Fruit fly (Drosophila melanogaster) whole organism, embryonic: ENCODE data around the gene CG12016.

Experiments used
- Antp ChIP-seq: fragments of 200-800 bp; sonication (Bioruptor generic); optimal IDR thresholded peaks from 3 replicates; lab custom pipeline; 2016; ENCODE audit warnings: missing biosample characterization, missing genetic modification characterization
- Atf3 ChIP-seq: fragments of 200-800 bp; sonication (Bioruptor generic); optimal IDR thresholded peaks from 3 replicates; lab custom pipeline; 2016; ENCODE audit warnings: missing biosample characterization, missing genetic modification characterization
- CG10274 ChIP-seq: fragments of 200-800 bp; sonication (Bioruptor generic); optimal IDR thresholded peaks from 3 replicates; lab custom pipeline; 2017; ENCODE audit warnings: missing biosample characterization, mild to moderate bottlenecking, missing genetic modification characterization
- CG11398 ChIP-seq: fragments of 200-800 bp; sonication (Bioruptor generic); optimal IDR thresholded peaks from 2 replicates; lab custom pipeline; 2016; ENCODE audit warnings: missing biosample characterization, missing genetic modification characterization
- CG11456 ChIP-seq: fragments of 200-800 bp; sonication (Bioruptor generic); IDR thresholded peaks from 3 replicates; pipeline ENCODE4 v1.3.6; 2022; ENCODE audit warnings: missing biosample characterization, missing genetic modification characterization
- CG12155 ChIP-seq: fragments of 200-800 bp; sonication (Bioruptor generic); optimal IDR thresholded peaks from 3 replicates; lab custom pipeline; 2016; ENCODE audit warnings: missing biosample characterization, missing genetic modification characterization
- CG12744 ChIP-seq: fragments of 200-800 bp; sonication (Bioruptor generic); optimal IDR thresholded peaks from 2 replicates; lab custom pipeline; 2016; ENCODE audit warnings: missing biosample characterization, missing genetic modification characterization
- CG15073 ChIP-seq: fragments of 200-800 bp; sonication (Bioruptor generic); optimal IDR thresholded peaks from 2 replicates; lab custom pipeline; 2016; ENCODE audit warnings: missing biosample characterization, missing genetic modification characterization
- CG15514 ChIP-seq: fragments of 200-800 bp; sonication (Bioruptor generic); optimal IDR thresholded peaks from 3 replicates; lab custom pipeline; 2017; ENCODE audit warnings: missing biosample characterization, missing genetic modification characterization, mild to moderate bottlenecking, moderate library complexity, missing genetic modification reagents
- CG1647 ChIP-seq: fragments of 200-800 bp; sonication (Bioruptor generic); optimal IDR thresholded peaks from 3 replicates; lab custom pipeline; 2016; ENCODE audit warnings: missing biosample characterization, missing genetic modification characterization
- CG17829 ChIP-seq: fragments of 200-800 bp; optimal IDR thresholded peaks from 2 replicates; lab custom pipeline; 2019; ENCODE audit warnings: missing biosample characterization, mild to moderate bottlenecking, missing genetic modification characterization, moderate library complexity
- CG18619 ChIP-seq: fragments of 200-800 bp; sonication (Bioruptor generic); optimal IDR thresholded peaks from 3 replicates; lab custom pipeline; 2017; ENCODE audit warnings: missing biosample characterization, mild to moderate bottlenecking, missing genetic modification characterization
- CG18764 ChIP-seq: fragments of 200-800 bp; sonication (Bioruptor generic); optimal IDR thresholded peaks from 3 replicates; lab custom pipeline; 2016; ENCODE audit warnings: missing biosample characterization, missing genetic modification characterization
- CG32532 ChIP-seq: fragments of 200-800 bp; sonication (Bioruptor generic); IDR thresholded peaks from 2 replicates; pipeline ENCODE4 v1.3.6; 2022; ENCODE audit warnings: missing biosample characterization, missing genetic modification characterization
- CG33213 ChIP-seq: fragments of 200-800 bp; sonication (Bioruptor generic); optimal IDR thresholded peaks from 3 replicates; lab custom pipeline; 2016; ENCODE audit warnings: missing biosample characterization, missing genetic modification characterization
- CG4360 ChIP-seq: fragments of 200-800 bp; sonication (Bioruptor generic); IDR thresholded peaks from 2 replicates; pipeline ENCODE4 v1.3.6; 2022; ENCODE audit warnings: missing biosample characterization, missing genetic modification characterization
- CG5245 ChIP-seq: fragments of 200-800 bp; sonication (Bioruptor generic); optimal IDR thresholded peaks from 3 replicates; lab custom pipeline; 2016; ENCODE audit warnings: missing biosample characterization, missing genetic modification characterization
- CG9876 ChIP-seq: fragments of 200-800 bp; sonication (Bioruptor generic); optimal IDR thresholded peaks from 2 replicates; lab custom pipeline; 2016; ENCODE audit warnings: missing biosample characterization, missing genetic modification characterization
- Dbx ChIP-seq: fragments of 200-800 bp; sonication (Bioruptor generic); IDR thresholded peaks from 3 replicates; pipeline ENCODE4 v1.3.6; 2022; ENCODE audit warnings: missing biosample characterization, missing genetic modification characterization
- ERR ChIP-seq: fragments of 200-800 bp; sonication (Bioruptor generic); optimal IDR thresholded peaks from 2 replicates; lab custom pipeline; 2016; ENCODE audit warnings: missing biosample characterization, missing genetic modification characterization
- Elba2 ChIP-seq: fragments of 200-800 bp; sonication (Bioruptor generic); optimal IDR thresholded peaks from 3 replicates; lab custom pipeline; 2016; ENCODE audit warnings: missing biosample characterization, missing genetic modification characterization
- Hand ChIP-seq: fragments of 200-800 bp; sonication (Bioruptor generic); optimal IDR thresholded peaks from 2 replicates; lab custom pipeline; 2017; ENCODE audit warnings: mild to moderate bottlenecking, missing biosample characterization, missing genetic modification reagents, missing genetic modification characterization
- Hsf ChIP-seq: fragments of 200-800 bp; sonication (Bioruptor generic); optimal IDR thresholded peaks from 3 replicates; lab custom pipeline; 2016; ENCODE audit warnings: missing biosample characterization, missing genetic modification characterization
- MESR4 ChIP-seq: fragments of 200-800 bp; sonication (Bioruptor generic); optimal IDR thresholded peaks from 2 replicates; lab custom pipeline; 2018; ENCODE audit warnings: missing biosample characterization, mild to moderate bottlenecking, missing genetic modification characterization, moderate library complexity
- Sox100B ChIP-seq: fragments of 200-800 bp; sonication (Bioruptor generic); optimal IDR thresholded peaks from 3 replicates; lab custom pipeline; 2018; ENCODE audit warnings: missing biosample characterization, mild to moderate bottlenecking, missing genetic modification characterization
- aop ChIP-seq: fragments of 200-800 bp; sonication (Bioruptor generic); IDR thresholded peaks from 2 replicates; pipeline ENCODE4 v1.3.6; 2022; ENCODE audit warnings: missing biosample characterization, missing genetic modification characterization
- ato ChIP-seq: fragments of 200-800 bp; sonication (Bioruptor generic); IDR thresholded peaks from 2 replicates; pipeline ENCODE4 v1.3.6; 2022; ENCODE audit warnings: missing biosample characterization, missing genetic modification characterization; ENCODE audit not compliant: partially characterized antibody
- bab2 ChIP-seq: fragments of 200-800 bp; sonication (Bioruptor generic); optimal IDR thresholded peaks from 2 replicates; lab custom pipeline; 2016; ENCODE audit warnings: missing biosample characterization, missing genetic modification characterization
- chinmo ChIP-seq: fragments of 200-800 bp; sonication (Bioruptor generic); IDR thresholded peaks from 4 replicates; pipeline ENCODE4 v1.3.6; 2022; ENCODE audit warnings: missing biosample characterization, missing genetic modification characterization; ENCODE audit not compliant: partially characterized antibody
- corto ChIP-seq: fragments of 200-800 bp; sonication (Bioruptor generic); optimal IDR thresholded peaks from 2 replicates; lab custom pipeline; 2016; ENCODE audit warnings: missing biosample characterization, mild to moderate bottlenecking, missing genetic modification characterization, moderate library complexity
- crc ChIP-seq: fragments of 200-800 bp; sonication (Bioruptor generic); optimal IDR thresholded peaks from 2 replicates; lab custom pipeline; 2016; ENCODE audit warnings: missing biosample characterization, missing genetic modification characterization
- dpn ChIP-seq, 2 experiments: fragments of 200-800 bp; sonication (Bioruptor generic); optimal IDR thresholded peaks; 3 replicates each; lab custom pipeline; 2016; ENCODE audit warnings: missing biosample characterization in 2 of 2, missing genetic modification characterization in 2 of 2
- en ChIP-seq: fragments of 200-800 bp; sonication (Bioruptor generic); optimal IDR thresholded peaks from 2 replicates; lab custom pipeline; 2016; ENCODE audit warnings: missing biosample characterization, missing genetic modification characterization
- gce ChIP-seq: fragments of 200-800 bp; sonication (Bioruptor generic); IDR thresholded peaks from 3 replicates; pipeline ENCODE4 v1.3.6; 2022; ENCODE audit warnings: missing biosample characterization, missing genetic modification characterization
- grn ChIP-seq: fragments of 200-800 bp; sonication (Bioruptor generic); optimal IDR thresholded peaks from 3 replicates; lab custom pipeline; 2017; ENCODE audit warnings: missing biosample characterization, missing genetic modification characterization
- gt ChIP-seq: fragments of 200-800 bp; sonication (Bioruptor generic); IDR thresholded peaks from 2 replicates; pipeline ENCODE4 v1.3.6; 2022; ENCODE audit warnings: missing biosample characterization, missing genetic modification characterization
- nerfin-1 ChIP-seq: fragments of 200-800 bp; sonication (Bioruptor generic); optimal IDR thresholded peaks from 3 replicates; lab custom pipeline; 2019; ENCODE audit warnings: missing biosample characterization, mild to moderate bottlenecking, missing genetic modification characterization, moderate library complexity
- p53 ChIP-seq: fragments of 200-800 bp; sonication (Bioruptor generic); optimal IDR thresholded peaks from 2 replicates; lab custom pipeline; 2016; ENCODE audit warnings: missing biosample characterization, missing genetic modification characterization
- pfk ChIP-seq: fragments of 200-800 bp; sonication (Bioruptor generic); optimal IDR thresholded peaks from 2 replicates; lab custom pipeline; 2018; ENCODE audit warnings: missing biosample characterization, mild to moderate bottlenecking, missing genetic modification characterization, moderate library complexity
- pita ChIP-seq: fragments of 200-800 bp; sonication (Bioruptor generic); optimal IDR thresholded peaks from 2 replicates; lab custom pipeline; 2017; ENCODE audit warnings: missing biosample characterization, mild to moderate bottlenecking, missing genetic modification characterization
- pros ChIP-seq: fragments of 200-800 bp; sonication (Bioruptor generic); optimal IDR thresholded peaks from 3 replicates; lab custom pipeline; 2019; ENCODE audit warnings: missing biosample characterization, mild to moderate bottlenecking, missing genetic modification characterization, moderate library complexity
- repo ChIP-seq: fragments of 200-800 bp; sonication (Bioruptor generic); optimal IDR thresholded peaks from 2 replicates; lab custom pipeline; 2016; ENCODE audit warnings: missing biosample characterization, missing genetic modification characterization
- ro ChIP-seq: fragments of 200-800 bp; sonication (Bioruptor generic); IDR thresholded peaks from 2 replicates; pipeline ENCODE4 v1.3.6; 2022; ENCODE audit warnings: missing biosample characterization, missing genetic modification characterization
- row ChIP-seq: fragments of 200-800 bp; sonication (Bioruptor generic); IDR thresholded peaks from 3 replicates; pipeline ENCODE4 v1.3.6; 2022; ENCODE audit warnings: missing biosample characterization, missing genetic modification characterization
- run ChIP-seq: fragments of 200-800 bp; sonication (Bioruptor generic); optimal IDR thresholded peaks from 3 replicates; lab custom pipeline; 2018; ENCODE audit warnings: missing biosample characterization, mild to moderate bottlenecking, missing genetic modification characterization
- scrt ChIP-seq: fragments of 200-800 bp; sonication (Bioruptor generic); optimal IDR thresholded peaks from 2 replicates; lab custom pipeline; 2018; ENCODE audit warnings: missing biosample characterization, mild to moderate bottlenecking, missing genetic modification characterization, moderate library complexity
- sqz ChIP-seq: fragments of 200-800 bp; sonication (Bioruptor generic); optimal IDR thresholded peaks from 3 replicates; lab custom pipeline; 2018; ENCODE audit warnings: missing biosample characterization, mild to moderate bottlenecking, missing genetic modification characterization
- sug ChIP-seq: fragments of 200-800 bp; optimal IDR thresholded peaks from 2 replicates; lab custom pipeline; 2019; ENCODE audit warnings: missing biosample characterization, mild to moderate bottlenecking, missing genetic modification characterization, moderate library complexity
- tin ChIP-seq: fragments of 200-800 bp; sonication (Bioruptor generic); optimal IDR thresholded peaks from 3 replicates; lab custom pipeline; 2016; ENCODE audit warnings: missing biosample characterization, missing genetic modification characterization
- wek ChIP-seq: fragments of 200-800 bp; sonication (Bioruptor generic); optimal IDR thresholded peaks from 3 replicates; lab custom pipeline; 2018; ENCODE audit warnings: missing biosample characterization, mild to moderate bottlenecking, missing genetic modification characterization, moderate library complexity

CG12016 gene

dm6 chr3L:3336368-3337164 is 17.2 kb downstream of the CG12016 start, which contains the start of the genes Drsl6 and kst (continued):
- TF ChIP-seq CG17829 (peak; percentile 45), tin (GFP tag; lab: Kevin White, UChicago) (no peak), ERR (GFP tag; lab: Kevin White, UChicago) (no peak), sqz (GFP tag; lab: Kevin White, UChicago) (peak; percentile 6), Hsf (GFP tag; lab: Kevin White, UChicago) (no peak), CG4360 (GFP tag; lab: Robert Waterston, UW) (peak; percentile 83), CG11398 (GFP tag; lab: Kevin White, UChicago) (peak; percentile 41), CG12155 (GFP tag; lab: Kevin White, UChicago) (no peak), dpn (GFP tag; optimal IDR thresholded peaks at IDR 0.05; lab: Kevin White, UChicago) (peak in 1 of 2 experiments; percentile 27), CG12744 (GFP tag; lab: Kevin White, UChicago) (no peak), pros (peak; percentile 37), scrt (GFP tag; lab: Kevin White, UChicago) (no peak), bab2 (GFP tag; lab: Kevin White, UChicago) (peak; percentile 2), gce (GFP tag; lab: Robert Waterston, UW) (peak; percentile 37; the same call in 1 of the 3 replicates), chinmo (GFP tag; lab: Robert Waterston, UW) (peak; percentile 75; the same call in 2 of the 4 replicates), pfk (no peak), Hand (GFP tag; lab: Kevin White, UChicago) (no peak), sug (tag; lab: Kevin White, UChicago) (peak; percentile 52), nerfin-1 (tag; lab: Kevin White, UChicago) (peak; percentile 53), row (peak; percentile 24; the same call in 1 of the 3 replicates), Sox100B (GFP tag; lab: Kevin White, UChicago) (no peak), wek (GFP tag; lab: Kevin White, UChicago) (peak; percentile 30), Dbx (GFP tag; lab: Robert Waterston, UW) (peak; percentile 33; the same call in 1 of the 3 replicates), CG9876 (GFP tag; lab: Kevin White, UChicago) (no peak), CG15514 (GFP tag; lab: Kevin White, UChicago) (peak; percentile 92), run (tag; lab: Kevin White, UChicago) (no peak), CG18764 (GFP tag; lab: Kevin White, UChicago) (peak; percentile 10), CG1647 (no peak), gt (no peak), CG18619 (no peak), pita (no peak), CG33213 (GFP tag; lab: Kevin White, UChicago) (peak; percentile 26), crc (GFP tag; lab: Kevin White, UChicago) (no peak), CG15073 (GFP tag; lab: Kevin White, UChicago) (no peak), ato (GFP tag; lab: Robert Waterston, UW) (no peak), Elba2 (peak; percentile 94), CG11456 (GFP tag; lab: Robert Waterston, UW) (no peak), CG10274 (GFP tag; lab: Kevin White, UChicago) (no peak), repo (no peak), p53 (GFP tag; lab: Kevin White, UChicago) (no peak), MESR4 (GFP tag; lab: Kevin White, UChicago) (peak; percentile 7), corto (GFP tag; lab: Kevin White, UChicago) (no peak), aop (GFP tag; lab: Robert Waterston, UW) (no peak), en (GFP tag; lab: Kevin White, UChicago) (no peak), grn (peak; percentile 16), Antp (no peak), Atf3 (GFP tag; lab: Kevin White, UChicago) (no peak), CG32532 (GFP tag; lab: Robert Waterston, UW) (no peak), CG5245 (GFP tag; lab: Kevin White, UChicago) (no peak), ro (no peak)
